Fruit fly (Drosophila melanogaster) whole organism, embryonic: ENCODE measurements around the gene Gorab.

Source experiments
- Ada2b ChIP-seq: fragments of 200-800 bp; sonication (Bioruptor generic); IDR thresholded peaks from 2 replicates; pipeline ENCODE4 v1.3.6; 2022; ENCODE audit warnings: missing biosample characterization, missing genetic modification characterization
- Atf3 ChIP-seq: fragments of 200-800 bp; sonication (Bioruptor generic); optimal IDR thresholded peaks from 3 replicates; lab custom pipeline; 2016; ENCODE audit warnings: missing biosample characterization, missing genetic modification characterization
- Atf6 ChIP-seq: fragments of 200-800 bp; sonication (Bioruptor generic); IDR thresholded peaks from 2 replicates; pipeline ENCODE4 v1.3.6; 2022; ENCODE audit warnings: missing biosample characterization, missing genetic modification characterization
- CG12219 ChIP-seq: fragments of 200-800 bp; sonication (Bioruptor generic); optimal IDR thresholded peaks from 3 replicates; lab custom pipeline; 2018; ENCODE audit warnings: missing biosample characterization, mild to moderate bottlenecking, missing genetic modification characterization
- CG12299 ChIP-seq: fragments of 200-800 bp; sonication (Bioruptor generic); optimal IDR thresholded peaks from 2 replicates; lab custom pipeline; 2018; ENCODE audit warnings: missing biosample characterization, mild to moderate bottlenecking, missing genetic modification characterization
- CG12391 ChIP-seq: fragments of 200-800 bp; sonication (Bioruptor generic); optimal IDR thresholded peaks from 3 replicates; lab custom pipeline; 2018; ENCODE audit warnings: missing biosample characterization, mild to moderate bottlenecking, missing genetic modification characterization, moderate library complexity
- CG12942 ChIP-seq: fragments of 200-800 bp; sonication (Bioruptor generic); optimal IDR thresholded peaks from 3 replicates; lab custom pipeline; 2016; ENCODE audit warnings: missing biosample characterization, missing genetic modification characterization
- CG13123 ChIP-seq: fragments of 200-800 bp; sonication (Bioruptor generic); optimal IDR thresholded peaks from 2 replicates; lab custom pipeline; 2016; ENCODE audit warnings: missing biosample characterization, missing genetic modification characterization
- CG13296 ChIP-seq: fragments of 200-800 bp; sonication (Bioruptor generic); optimal IDR thresholded peaks from 3 replicates; lab custom pipeline; 2018; ENCODE audit warnings: missing biosample characterization, mild to moderate bottlenecking, missing genetic modification characterization
- CG14965 ChIP-seq: fragments of 200-800 bp; sonication (Bioruptor generic); optimal IDR thresholded peaks from 2 replicates; lab custom pipeline; 2016; ENCODE audit warnings: missing biosample characterization, missing genetic modification characterization, borderline replicate concordance
- CG16815 ChIP-seq: fragments of 200-800 bp; sonication (Bioruptor generic); optimal IDR thresholded peaks from 3 replicates; lab custom pipeline; 2017; ENCODE audit warnings: missing biosample characterization, mild to moderate bottlenecking, missing genetic modification characterization
- CG17568 ChIP-seq: fragments of 200-800 bp; sonication (Bioruptor generic); optimal IDR thresholded peaks from 2 replicates; lab custom pipeline; 2018; ENCODE audit warnings: missing biosample characterization, mild to moderate bottlenecking, missing genetic modification characterization, moderate library complexity
- CG1792 ChIP-seq: fragments of 200-800 bp; sonication (Bioruptor generic); optimal IDR thresholded peaks from 2 replicates; lab custom pipeline; 2016; ENCODE audit warnings: missing biosample characterization, missing genetic modification characterization
- CG1832 ChIP-seq: fragments of 200-800 bp; sonication (Bioruptor generic); optimal IDR thresholded peaks from 2 replicates; lab custom pipeline; 2017; ENCODE audit warnings: missing biosample characterization, mild to moderate bottlenecking, missing genetic modification characterization, inconsistent platforms
- CG2199 ChIP-seq: fragments of 200-800 bp; sonication (Bioruptor generic); IDR thresholded peaks from 3 replicates; pipeline ENCODE4 v1.3.6; 2022; ENCODE audit warnings: missing biosample characterization, missing genetic modification characterization
- CG2875 ChIP-seq: fragments of 200-800 bp; sonication (Bioruptor generic); optimal IDR thresholded peaks from 2 replicates; lab custom pipeline; 2017; ENCODE audit warnings: missing biosample characterization, mild to moderate bottlenecking, missing genetic modification characterization, missing genetic modification reagents
- CG34224 ChIP-seq: fragments of 200-800 bp; sonication (Bioruptor generic); IDR thresholded peaks from 3 replicates; pipeline ENCODE4 v1.3.6; 2022; ENCODE audit warnings: missing biosample characterization, missing genetic modification characterization; ENCODE audit not compliant: partially characterized antibody
- CG7556 ChIP-seq: fragments of 200-800 bp; sonication (Bioruptor generic); optimal IDR thresholded peaks from 2 replicates; lab custom pipeline; 2017; ENCODE audit warnings: missing biosample characterization, mild to moderate bottlenecking, missing genetic modification characterization
- CG7987 ChIP-seq: fragments of 200-800 bp; sonication (Bioruptor generic); optimal IDR thresholded peaks from 2 replicates; lab custom pipeline; 2018; ENCODE audit warnings: missing biosample characterization, mild to moderate bottlenecking, missing genetic modification characterization, moderate library complexity
- Deaf1 ChIP-seq: fragments of 200-800 bp; optimal IDR thresholded peaks from 3 replicates; lab custom pipeline; 2019; ENCODE audit warnings: missing biosample characterization, mild to moderate bottlenecking, missing genetic modification characterization, moderate library complexity
- Eip74EF ChIP-seq, 2 experiments: fragments of 200-800 bp in 1 of 2; fragments of >200 bp in 1 of 2; sonication (Bioruptor generic) in 1 of 2; optimal IDR thresholded peaks; 2 replicates each; lab custom pipeline; 2017 to 2019; ENCODE audit warnings: missing biosample characterization in 2 of 2, missing genetic modification characterization in 2 of 2, mild to moderate bottlenecking in 1 of 2, moderate library complexity in 1 of 2
- Elba2 ChIP-seq: fragments of 200-800 bp; sonication (Bioruptor generic); optimal IDR thresholded peaks from 3 replicates; lab custom pipeline; 2016; ENCODE audit warnings: missing biosample characterization, missing genetic modification characterization
- Fer2 ChIP-seq: fragments of 200-800 bp; sonication (Bioruptor generic); optimal IDR thresholded peaks from 2 replicates; lab custom pipeline; 2018; ENCODE audit warnings: missing biosample characterization, mild to moderate bottlenecking, missing genetic modification characterization, moderate library complexity
- Lhr ChIP-seq: fragments of 200-800 bp; sonication (Bioruptor generic); optimal IDR thresholded peaks from 3 replicates; lab custom pipeline; 2017; ENCODE audit warnings: mild to moderate bottlenecking, missing biosample characterization, missing genetic modification reagents, missing genetic modification characterization
- Lpt ChIP-seq: fragments of >200 bp; optimal IDR thresholded peaks from 2 replicates; lab custom pipeline; 2018; ENCODE audit warnings: missing biosample characterization, missing genetic modification characterization
- Max ChIP-seq: fragments of 200-800 bp; sonication (Bioruptor generic); optimal IDR thresholded peaks from 2 replicates; lab custom pipeline; 2016; ENCODE audit warnings: missing biosample characterization, mild to moderate bottlenecking, missing genetic modification characterization
- Meics ChIP-seq: fragments of 200-800 bp; sonication (Bioruptor generic); optimal IDR thresholded peaks from 2 replicates; lab custom pipeline; 2017; ENCODE audit warnings: missing biosample characterization, mild to moderate bottlenecking, missing genetic modification characterization
- Oli ChIP-seq: fragments of 200-800 bp; sonication (Bioruptor generic); optimal IDR thresholded peaks from 2 replicates; lab custom pipeline; 2018; ENCODE audit warnings: missing biosample characterization, mild to moderate bottlenecking, missing genetic modification characterization, moderate library complexity
- Rx ChIP-seq: fragments of 200-800 bp; sonication (Bioruptor generic); IDR thresholded peaks from 2 replicates; pipeline ENCODE4 v1.3.6; 2022; ENCODE audit warnings: missing biosample characterization, missing genetic modification characterization
- ap ChIP-seq: fragments of 200-800 bp; sonication (Bioruptor generic); IDR thresholded peaks from 2 replicates; pipeline ENCODE4 v1.3.6; 2022; ENCODE audit warnings: missing biosample characterization, missing genetic modification characterization
- danr ChIP-seq: fragments of 200-800 bp; sonication (Bioruptor generic); IDR thresholded peaks from 2 replicates; pipeline ENCODE4 v1.3.6; 2022; ENCODE audit warnings: missing biosample characterization, missing genetic modification characterization
- dati ChIP-seq: fragments of 200-800 bp; sonication (Bioruptor generic); IDR thresholded peaks from 2 replicates; pipeline ENCODE4 v1.3.6; 2022; ENCODE audit warnings: missing biosample characterization, missing genetic modification characterization
- ems ChIP-seq: fragments of 200-800 bp; sonication (Bioruptor generic); optimal IDR thresholded peaks from 3 replicates; lab custom pipeline; 2016; ENCODE audit warnings: missing biosample characterization, missing genetic modification characterization
- ftz-f1 ChIP-seq: fragments of 200-800 bp; sonication (Bioruptor generic); optimal IDR thresholded peaks from 2 replicates; lab custom pipeline; 2016; ENCODE audit warnings: missing biosample characterization, missing genetic modification characterization
- gsb ChIP-seq: fragments of 200-800 bp; sonication (Bioruptor generic); IDR thresholded peaks from 2 replicates; pipeline ENCODE4 v1.3.6; 2022; ENCODE audit warnings: missing biosample characterization, missing genetic modification characterization
- jumu ChIP-seq: fragments of 200-800 bp; sonication (Bioruptor generic); optimal IDR thresholded peaks from 3 replicates; lab custom pipeline; 2016; ENCODE audit warnings: missing biosample characterization, missing genetic modification characterization
- ken ChIP-seq: fragments of 200-800 bp; sonication (Bioruptor generic); IDR thresholded peaks from 3 replicates; pipeline ENCODE4 v1.3.6; 2022; ENCODE audit warnings: missing biosample characterization, missing genetic modification characterization
- klu ChIP-seq: fragments of 200-800 bp; sonication (Bioruptor generic); IDR thresholded peaks from 2 replicates; pipeline ENCODE4 v1.3.6; 2022; ENCODE audit warnings: missing biosample characterization, missing genetic modification characterization
- lov ChIP-seq, 2 experiments: fragments of 200-800 bp in 1 of 2; fragments of >200 bp in 1 of 2; sonication (Bioruptor generic) in 1 of 2; IDR thresholded peaks in 1 of 2; optimal IDR thresholded peaks in 1 of 2; 2 replicates in 1 of 2; 3 replicates in 1 of 2; pipeline versions ENCODE4 v1.3.6 to Lab custom; 2017 to 2022; ENCODE audit warnings: missing biosample characterization in 1 of 2, missing genetic modification characterization in 1 of 2
- p53 ChIP-seq: fragments of 200-800 bp; sonication (Bioruptor generic); optimal IDR thresholded peaks from 2 replicates; lab custom pipeline; 2016; ENCODE audit warnings: missing biosample characterization, missing genetic modification characterization
- phol ChIP-seq: fragments of 200-800 bp; sonication (Bioruptor generic); optimal IDR thresholded peaks from 3 replicates; lab custom pipeline; 2018; ENCODE audit warnings: missing biosample characterization, mild to moderate bottlenecking, missing genetic modification characterization, moderate library complexity
- pita ChIP-seq: fragments of 200-800 bp; sonication (Bioruptor generic); optimal IDR thresholded peaks from 2 replicates; lab custom pipeline; 2017; ENCODE audit warnings: missing biosample characterization, mild to moderate bottlenecking, missing genetic modification characterization
- schlank ChIP-seq: fragments of 200-800 bp; sonication (Bioruptor generic); optimal IDR thresholded peaks from 2 replicates; lab custom pipeline; 2018; ENCODE audit warnings: missing biosample characterization, mild to moderate bottlenecking, missing genetic modification characterization
- sd ChIP-seq: fragments of 200-800 bp; sonication (Bioruptor generic); optimal IDR thresholded peaks from 3 replicates; lab custom pipeline; 2018; ENCODE audit warnings: missing biosample characterization, mild to moderate bottlenecking, missing genetic modification characterization, moderate library complexity
- sens ChIP-seq: fragments of 200-800 bp; sonication (Bioruptor generic); peaks from one replicate; lab custom pipeline; 2016; ENCODE audit warnings: missing biosample characterization, missing genetic modification characterization
- sens-2 ChIP-seq: fragments of 200-800 bp; sonication (Bioruptor generic); IDR thresholded peaks from 2 replicates; pipeline ENCODE4 v1.3.6; 2022; ENCODE audit warnings: missing biosample characterization, missing genetic modification characterization
- sim ChIP-seq: fragments of 200-800 bp; sonication (Bioruptor generic); IDR thresholded peaks from 2 replicates; pipeline ENCODE4 v1.3.6; 2022; ENCODE audit warnings: missing biosample characterization, missing genetic modification characterization
- sqz ChIP-seq: fragments of 200-800 bp; sonication (Bioruptor generic); optimal IDR thresholded peaks from 3 replicates; lab custom pipeline; 2018; ENCODE audit warnings: missing biosample characterization, mild to moderate bottlenecking, missing genetic modification characterization
- tap ChIP-seq: fragments of 200-800 bp; optimal IDR thresholded peaks from 3 replicates; lab custom pipeline; 2019; ENCODE audit warnings: missing biosample characterization, mild to moderate bottlenecking, missing genetic modification characterization, moderate library complexity
- ttk ChIP-seq: fragments of 200-800 bp; sonication (Bioruptor generic); IDR thresholded peaks from 2 replicates; pipeline ENCODE4 v2.1.2; 2022; ENCODE audit warnings: missing biosample characterization, missing genetic modification characterization
- unpg ChIP-seq: fragments of 200-800 bp; sonication (Bioruptor generic); optimal IDR thresholded peaks from 3 replicates; lab custom pipeline; 2018; ENCODE audit warnings: missing biosample characterization, mild to moderate bottlenecking, missing genetic modification characterization, moderate library complexity
- usp ChIP-seq: fragments of >200 bp; optimal IDR thresholded peaks from 2 replicates; lab custom pipeline; 2017; ENCODE audit warnings: missing biosample characterization, missing genetic modification characterization

Gene Gorab

DNA sequence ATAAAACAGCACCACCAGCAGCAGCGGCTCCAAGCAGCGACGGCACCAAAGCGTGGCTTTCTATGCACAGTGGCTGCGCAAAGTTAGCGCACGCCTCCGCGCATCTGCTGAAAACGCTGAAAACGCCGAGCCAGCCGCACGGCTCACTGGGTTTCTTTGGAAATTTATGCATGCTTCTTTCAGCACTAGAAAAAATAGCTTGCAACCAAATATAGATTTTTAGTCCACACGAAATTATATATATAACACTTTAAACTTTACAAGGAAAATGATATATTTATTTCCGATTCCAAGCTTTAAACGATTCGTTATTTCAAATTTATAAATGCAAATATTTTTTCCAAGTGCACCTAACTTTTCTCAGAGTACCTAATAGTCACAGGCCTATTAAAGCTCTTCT is 24.0 kb downstream of the Gorab start (continued):
- TF ChIP-seq p53 (GFP tag; lab: Kevin White, UChicago) (no peak), sim (GFP tag; lab: Robert Waterston, UW) (no peak), ems (no peak), ttk (GFP tag; lab: Robert Waterston, UW) (no peak), CG7987 (GFP tag; lab: Kevin White, UChicago) (no peak), CG12942 (GFP tag; lab: Kevin White, UChicago) (no peak), sens (peak; percentile 76), CG17568 (GFP tag; lab: Kevin White, UChicago) (no peak), Elba2 (GFP tag; lab: Kevin White, UChicago) (no peak), schlank (tag; lab: Kevin White, UChicago) (no peak), danr (no peak), CG13296 (GFP tag; lab: Kevin White, UChicago) (no peak), Max (peak; percentile 16), sqz (GFP tag; lab: Kevin White, UChicago) (no peak), CG1792 (GFP tag; lab: Kevin White, UChicago) (no peak), tap (tag; lab: Kevin White, UChicago) (no peak), klu (no peak), CG1832 (GFP tag; lab: Kevin White, UChicago) (no peak), CG12391 (tag; lab: Kevin White, UChicago) (peak; percentile 50), Fer2 (tag; lab: Kevin White, UChicago) (no peak), dati (GFP tag; lab: Robert Waterston, UW) (no peak), unpg (GFP tag; lab: Kevin White, UChicago) (peak; percentile 43), CG14965 (GFP tag; lab: Kevin White, UChicago) (no peak), ftz-f1 (no peak), sens-2 (no peak), Eip74EF (GFP tag; optimal IDR thresholded peaks at IDR 0.05; lab: Kevin White, UChicago) (no peak), Lpt (no peak), CG2199 (GFP tag; lab: Robert Waterston, UW) (no peak), CG7556 (GFP tag; lab: Kevin White, UChicago) (peak; percentile 52), Atf3 (no peak), CG16815 (GFP tag; lab: Kevin White, UChicago) (no peak), ken (no peak), gsb (GFP tag; lab: Robert Waterston, UW) (no peak), CG2875 (no peak), ap (0 out of 2 replicates have a peak, but pooled peaks have one; percentile 21), Rx (GFP tag; lab: Robert Waterston, UW) (no peak), CG13123 (GFP tag; lab: Kevin White, UChicago) (peak; percentile 9), Lhr (GFP tag; lab: Kevin White, UChicago) (no peak), jumu (GFP tag; lab: Kevin White, UChicago) (no peak), CG12219 (peak; percentile 30), usp (GFP tag; lab: Kevin White, UChicago) (no peak), lov (optimal IDR thresholded peaks at IDR 0.05; lab: Kevin White, UChicago) (no peak), lov (GFP tag; IDR thresholded peaks at IDR 0.05; lab: Robert Waterston, UW) (no peak), CG34224 (GFP tag; lab: Robert Waterston, UW) (no peak), CG12299 (tag; lab: Kevin White, UChicago) (no peak), Atf6 (peak; percentile 32; the same call in 1 of the 2 replicates), phol (tag; lab: Kevin White, UChicago) (peak; percentile 54), Ada2b (GFP tag; lab: Robert Waterston, UW) (no peak), pita (no peak), Oli (tag; lab: Kevin White, UChicago) (peak; percentile 54), Deaf1 (tag; lab: Kevin White, UChicago) (no peak), sd (tag; lab: Kevin White, UChicago) (no peak), Meics (peak; percentile 29)
